Worm (Caenorhabditis elegans) whole organism, L4 larva: Measurements from ENCODE around the gene Y43B11AR.1.

Experiments
- F26F4.8 ChIP-seq: fragments of 200-800 bp; sonication (Bioruptor generic); conservative IDR thresholded peaks from 2 replicates; pipeline ENCODE4 v1.3.6; 2022; ENCODE audit warnings: missing genetic modification characterization, missing compliant biosample characterization
- F37D6.2 ChIP-seq: sonication (generic microtip); optimal IDR thresholded peaks from 2 replicates; lab custom pipeline; 2016; ENCODE audit warnings: mild to moderate bottlenecking, missing genetic modification characterization, missing compliant biosample characterization
- F44E2.7 ChIP-seq: fragments of 200-800 bp; sonication (Bioruptor generic); IDR thresholded peaks from 2 replicates; pipeline ENCODE4 v2.1.2; 2022; ENCODE audit warnings: missing genetic modification characterization, missing compliant biosample characterization
- T20F7.1 ChIP-seq: fragments of 200-800 bp; sonication (Bioruptor generic); optimal IDR thresholded peaks from 2 replicates; lab custom pipeline; 2018; ENCODE audit warnings: mild to moderate bottlenecking, missing genetic modification characterization, missing compliant biosample characterization
- aha-1 ChIP-seq: fragments of 150-350 bp; peaks from one replicate; lab custom pipeline; 2014; ENCODE audit warnings: missing biosample characterization, missing genetic modification characterization
- ama-1 ChIP-seq: fragments of 150-350 bp; optimal IDR thresholded peaks from 2 replicates; lab custom pipeline; 2014; ENCODE audit warnings: inconsistent platforms, mixed read lengths
- arid-1 ChIP-seq: fragments of 200-800 bp; sonication (Bioruptor generic); conservative IDR thresholded peaks from 2 replicates; pipeline ENCODE4 v1.3.6; 2022; ENCODE audit warnings: missing genetic modification reagents, missing genetic modification characterization, missing compliant biosample characterization
- ceh-28 ChIP-seq: fragments of 150-350 bp; optimal IDR thresholded peaks from 2 replicates; lab custom pipeline; 2014; ENCODE audit warnings: missing biosample characterization, missing genetic modification reagents, missing genetic modification characterization
- ceh-32 ChIP-seq: sonication (generic microtip); optimal IDR thresholded peaks from 2 replicates; lab custom pipeline; 2016; ENCODE audit warnings: mild to moderate bottlenecking, missing genetic modification characterization, missing compliant biosample characterization; ENCODE audit not compliant: poor library complexity
- cey-2 ChIP-seq: sonication (generic microtip); optimal IDR thresholded peaks from 3 replicates; lab custom pipeline; 2017; ENCODE audit warnings: missing genetic modification characterization, mild to moderate bottlenecking, missing compliant biosample characterization, antibody characterized with exemption, borderline replicate concordance; ENCODE audit not compliant: insufficient read depth
- daf-16 ChIP-seq, 3 experiments: sonication (generic microtip); optimal IDR thresholded peaks; 2 replicates each; lab custom pipeline; 2016 to 2017; ENCODE audit warnings: missing genetic modification characterization in 3 of 3, missing genetic modification reagents in 3 of 3, mild to moderate bottlenecking in 2 of 3, missing compliant biosample characterization in 2 of 3, missing biosample characterization in 1 of 3, moderate library complexity in 1 of 3
- daf-8 ChIP-seq: fragments of 200-800 bp; sonication (Bioruptor generic); IDR thresholded peaks from 2 replicates; pipeline ENCODE4 v1.3.6; 2022; ENCODE audit warnings: missing genetic modification characterization, missing compliant biosample characterization
- dmd-6 ChIP-seq: fragments of 200-800 bp; sonication (Bioruptor generic); IDR thresholded peaks from 2 replicates; pipeline ENCODE4 v1.3.6; 2022; ENCODE audit warnings: missing genetic modification reagents, missing genetic modification characterization, missing compliant biosample characterization
- dmd-9 ChIP-seq: fragments of 200-800 bp; sonication (Bioruptor generic); IDR thresholded peaks from 2 replicates; pipeline ENCODE4 v1.3.6; 2022; ENCODE audit warnings: missing genetic modification reagents, missing genetic modification characterization, missing compliant biosample characterization
- egl-27 ChIP-seq: sonication (generic microtip); optimal IDR thresholded peaks from 3 replicates; lab custom pipeline; 2017; ENCODE audit warnings: missing biosample characterization, missing genetic modification reagents, missing genetic modification characterization
- gei-8 ChIP-seq: fragments of 200-800 bp; sonication (Bioruptor generic); optimal IDR thresholded peaks from 2 replicates; lab custom pipeline; 2018; ENCODE audit warnings: mild to moderate bottlenecking, missing genetic modification characterization, missing compliant biosample characterization
- hif-1 ChIP-seq, 2 experiments: sonication (generic microtip); optimal IDR thresholded peaks; 2 replicates each; lab custom pipeline; 2016 to 2017; ENCODE audit warnings: missing compliant biosample characterization in 2 of 2, missing genetic modification characterization in 2 of 2, missing genetic modification reagents in 2 of 2, missing genotype in 2 of 2, mild to moderate bottlenecking in 1 of 2
- jun-1 ChIP-seq: fragments of 150-350 bp; optimal IDR thresholded peaks from 2 replicates; lab custom pipeline; 2014; ENCODE audit warnings: missing biosample characterization, missing genetic modification reagents, missing genetic modification characterization
- lin-1 ChIP-seq: fragments of 200-800 bp; sonication (Bioruptor generic); IDR thresholded peaks from 2 replicates; pipeline ENCODE4 v1.3.6; 2022; ENCODE audit warnings: missing genetic modification reagents, missing genetic modification characterization, missing compliant biosample characterization
- lin-13 ChIP-seq: fragments of 150-350 bp; optimal IDR thresholded peaks from 2 replicates; lab custom pipeline; 2014; ENCODE audit warnings: missing biosample characterization, missing genetic modification reagents, missing genetic modification characterization
- lir-3 ChIP-seq: sonication (generic microtip); optimal IDR thresholded peaks from 2 replicates; lab custom pipeline; 2016; ENCODE audit warnings: mild to moderate bottlenecking, missing genetic modification characterization, missing compliant biosample characterization
- lsy-2 ChIP-seq, 2 experiments: fragments of 150-350 bp in 1 of 2; sonication (generic microtip) in 1 of 2; optimal IDR thresholded peaks; 2 replicates each; lab custom pipeline; 2014 to 2017; ENCODE audit warnings: missing biosample characterization in 2 of 2, missing genetic modification characterization in 2 of 2
- madf-5 ChIP-seq, 2 experiments: fragments of 200-800 bp; sonication (Bioruptor generic); IDR thresholded peaks; 2 replicates each; pipeline ENCODE4 v1.3.6; 2022; ENCODE audit warnings: missing compliant biosample characterization in 2 of 2, missing genetic modification characterization in 2 of 2
- mdl-1 ChIP-seq, 2 experiments: fragments of 150-350 bp in 1 of 2; sonication (generic microtip) in 1 of 2; optimal IDR thresholded peaks; 2 replicates each; lab custom pipeline; 2014 to 2017; ENCODE audit warnings: missing biosample characterization in 2 of 2, missing genetic modification characterization in 2 of 2
- mep-1 ChIP-seq: fragments of 150-350 bp; sonication (generic microtip); optimal IDR thresholded peaks from 3 replicates; lab custom pipeline; 2014; ENCODE audit warnings: missing biosample characterization, missing genetic modification characterization
- mes-2 ChIP-seq: sonication (generic microtip); optimal IDR thresholded peaks from 2 replicates; lab custom pipeline; 2016; ENCODE audit warnings: missing genotype, mild to moderate bottlenecking, missing genetic modification characterization, missing compliant biosample characterization; ENCODE audit not compliant: poor library complexity, severe bottlenecking
- mxl-2 ChIP-seq: fragments of 200-800 bp; sonication (Bioruptor generic); conservative IDR thresholded peaks from 2 replicates; pipeline ENCODE4 v1.3.6; 2022; ENCODE audit warnings: missing genetic modification reagents, missing genetic modification characterization, missing compliant biosample characterization
- nhr-10 ChIP-seq: fragments of 150-350 bp; optimal IDR thresholded peaks from 2 replicates; lab custom pipeline; 2014; ENCODE audit warnings: missing biosample characterization, missing genetic modification characterization
- nhr-102 ChIP-seq: sonication (generic microtip); optimal IDR thresholded peaks from 2 replicates; lab custom pipeline; 2016; ENCODE audit warnings: mild to moderate bottlenecking, missing genetic modification characterization, moderate library complexity, missing compliant biosample characterization
- nhr-11 ChIP-seq: fragments of 150-350 bp; optimal IDR thresholded peaks from 2 replicates; lab custom pipeline; 2014; ENCODE audit warnings: missing biosample characterization, missing genetic modification characterization
- nhr-111 ChIP-seq: fragments of 200-800 bp; sonication (Bioruptor generic); optimal IDR thresholded peaks from 2 replicates; lab custom pipeline; 2018; ENCODE audit warnings: mild to moderate bottlenecking, missing genetic modification characterization, missing compliant biosample characterization
- nhr-25 ChIP-seq: sonication (generic microtip); optimal IDR thresholded peaks from 2 replicates; lab custom pipeline; 2017; ENCODE audit warnings: missing genetic modification characterization, mild to moderate bottlenecking, missing compliant biosample characterization, antibody characterized with exemption, moderate library complexity, borderline replicate concordance; ENCODE audit not compliant: insufficient read depth
- nhr-28 ChIP-seq: fragments of 150-350 bp; optimal IDR thresholded peaks from 2 replicates; lab custom pipeline; 2014; ENCODE audit warnings: missing biosample characterization, missing genetic modification characterization
- nhr-42 ChIP-seq: fragments of 200-800 bp; sonication (Bioruptor generic); IDR thresholded peaks from 2 replicates; pipeline ENCODE4 v1.3.6; 2022; ENCODE audit warnings: missing genetic modification characterization, missing compliant biosample characterization
- nhr-48 ChIP-seq: sonication (generic microtip); optimal IDR thresholded peaks from 2 replicates; lab custom pipeline; 2016; ENCODE audit warnings: mild to moderate bottlenecking, missing genetic modification characterization, missing compliant biosample characterization
- nhr-76 ChIP-seq: fragments of 150-350 bp; optimal IDR thresholded peaks from 2 replicates; lab custom pipeline; 2014; ENCODE audit warnings: missing biosample characterization, missing genetic modification characterization
- nhr-77 ChIP-seq: fragments of 150-350 bp; optimal IDR thresholded peaks from 2 replicates; lab custom pipeline; 2014; ENCODE audit warnings: missing biosample characterization, missing genetic modification characterization
- pqm-1 ChIP-seq: sonication (generic microtip); optimal IDR thresholded peaks from 2 replicates; lab custom pipeline; 2017; ENCODE audit warnings: missing biosample characterization, missing genetic modification characterization
- saeg-2 ChIP-seq: fragments of 200-800 bp; sonication (Bioruptor generic); IDR thresholded peaks from 2 replicates; pipeline ENCODE4 v1.3.6; 2022; ENCODE audit warnings: missing genetic modification reagents, missing genetic modification characterization, missing compliant biosample characterization
- set-16 ChIP-seq: fragments of 200-800 bp; sonication (Bioruptor generic); IDR thresholded peaks from 2 replicates; pipeline ENCODE4 v1.3.6; 2022; ENCODE audit warnings: missing genetic modification reagents, missing genetic modification characterization, missing compliant biosample characterization
- spr-3 ChIP-seq: fragments of 200-800 bp; sonication (Bioruptor generic); optimal IDR thresholded peaks from 2 replicates; lab custom pipeline; 2018; ENCODE audit warnings: mild to moderate bottlenecking, missing genetic modification characterization, missing compliant biosample characterization
- unc-130 ChIP-seq: sonication (generic microtip); optimal IDR thresholded peaks from 2 replicates; lab custom pipeline; 2016; ENCODE audit warnings: missing genetic modification reagents, missing genetic modification characterization, missing compliant biosample characterization
- unc-39 ChIP-seq: sonication (generic microtip); optimal IDR thresholded peaks from 2 replicates; lab custom pipeline; 2017; ENCODE audit warnings: missing biosample characterization, missing genetic modification characterization
- unc-62 ChIP-seq, 3 experiments: fragments of 150-350 bp in 1 of 3; sonication (generic microtip); optimal IDR thresholded peaks in 2 of 3; peaks in 1 of 3; 1 replicate in 1 of 3; 2 replicates in 2 of 3; lab custom pipeline; 2014 to 2017; ENCODE audit warnings: missing biosample characterization in 3 of 3, missing genetic modification characterization in 3 of 3, missing genetic modification reagents in 3 of 3, missing genotype in 1 of 3
- zfp-3 ChIP-seq: fragments of 200-800 bp; sonication (Bioruptor generic); conservative IDR thresholded peaks from 2 replicates; pipeline ENCODE4 v1.3.6; 2022; ENCODE audit warnings: missing genetic modification reagents, missing genetic modification characterization, missing compliant biosample characterization

Y43B11AR.1 gene

ce11 chrIV:7048637-7049245 lies 32.6 kb upstream of the Y43B11AR.1 start (continued):
- TF ChIP-seq dmd-9 (no peak), jun-1 (tag; lab: Kevin White, UChicago) (no peak), lsy-2 (tag; optimal IDR thresholded peaks at IDR 0.05; lab: Kevin White, UChicago) (no peak), unc-62 (GFP tag; optimal IDR thresholded peaks at IDR 0.05 in 1 of 2; lab: Kevin White, UChicago) (peak in 1 of 2 experiments; percentile 33), unc-62 (tag; optimal IDR thresholded peaks at IDR 0.05; lab: Kevin White, UChicago) (no peak), F26F4.8 (GFP tag; lab: Robert Waterston, UW) (no peak), unc-39 (no peak), ceh-28 (no peak), dmd-6 (GFP tag; lab: Robert Waterston, UW) (peak; percentile 49)
- TF ChIP-seq, all 104 proteins: peak for 12

ce11 chrIV:7049672-7050206 lies 31.6 kb upstream of the Y43B11AR.1 start, which contains the start of gene nhr-105:
Gene nhr-105, plus strand, starts transcription at chrIV:7050156.
- TF ChIP-seq nhr-25: peak; percentile 46
- TF ChIP-seq ama-1 (lab: Kevin White, UChicago): no peak
- peak; percentile 88 for TF ChIP-seq nhr-48 (tag; lab: Kevin White, UChicago)
- TF ChIP-seq arid-1 (GFP tag; lab: Robert Waterston, UW): no peak; the same call in 1 of the 2 replicates
- TF ChIP-seq gei-8 (GFP tag; lab: Kevin White, UChicago): no peak
- TF ChIP-seq F26F4.8 (GFP tag; lab: Robert Waterston, UW): no peak
- peak; percentile 27 for TF ChIP-seq nhr-11 (tag; lab: Kevin White, UChicago)
- peak; percentile 36 for TF ChIP-seq T20F7.1
- TF ChIP-seq nhr-76: peak; percentile 20
- no peak for TF ChIP-seq lir-3 (tag; lab: Kevin White, UChicago)
- peak; percentile 83 for TF ChIP-seq cey-2
- no peak for TF ChIP-seq spr-3 (GFP tag; lab: Kevin White, UChicago)
- TF ChIP-seq jun-1 (tag; lab: Kevin White, UChicago): no peak
- TF ChIP-seq zfp-3: 0 out of 2 replicates have a peak, but pooled peaks have one; percentile 11
- TF ChIP-seq lin-13 (GFP tag; lab: Kevin White, UChicago): peak; percentile 12
- TF ChIP-seq ceh-32 (tag; lab: Kevin White, UChicago): no peak
- TF ChIP-seq mxl-2 (GFP tag; lab: Robert Waterston, UW): peak; percentile 67; the same call in 1 of the 2 replicates
- TF ChIP-seq egl-27 (tag; lab: Kevin White, UChicago): peak; percentile 1
- TF ChIP-seq aha-1: peak; percentile 98
- peak; percentile 47; the same call in 1 of the 2 replicates for TF ChIP-seq lin-1 (GFP tag; lab: Robert Waterston, UW)
- TF ChIP-seq mdl-1 (tag; optimal IDR thresholded peaks at IDR 0.05; lab: Kevin White, UChicago): peak in 1 of 2 experiments; percentile 59
- no peak for TF ChIP-seq F37D6.2
- peak; percentile 81 for TF ChIP-seq nhr-28 (tag; lab: Kevin White, UChicago)
- peak; percentile 39 for TF ChIP-seq nhr-102 (tag; lab: Kevin White, UChicago)
- TF ChIP-seq nhr-10: peak; percentile 74
- no peak for TF ChIP-seq unc-130
- no peak for TF ChIP-seq F44E2.7
- 0 out of 4 replicates have a peak, but pooled peaks of 1 of the 2 experiments have one; percentile 10 for TF ChIP-seq madf-5 (GFP tag; IDR thresholded peaks at IDR 0.05; lab: Robert Waterston, UW)
- TF ChIP-seq mes-2 (tag; lab: Kevin White, UChicago): peak; percentile 11
- peak; percentile 13 for TF ChIP-seq pqm-1 (tag; lab: Kevin White, UChicago)
- TF ChIP-seq daf-16 (GFP tag; optimal IDR thresholded peaks at IDR 0.05; lab: Kevin White, UChicago): no peak
- peak; percentile 83 for TF ChIP-seq daf-16 (tag; optimal IDR thresholded peaks at IDR 0.05; lab: Kevin White, UChicago)
- 0 out of 2 replicates have a peak, but pooled peaks have one; percentile 54 for TF ChIP-seq nhr-42 (GFP tag; lab: Robert Waterston, UW)
- no peak for TF ChIP-seq ceh-28
- no peak; the same call in 1 of the 2 replicates for TF ChIP-seq set-16 (GFP tag; lab: Robert Waterston, UW)
- TF ChIP-seq mep-1 (tag; lab: Kevin White, UChicago): peak; percentile 73
- TF ChIP-seq hif-1 (tag; optimal IDR thresholded peaks at IDR 0.05; lab: Kevin White, UChicago): no peak
- peak; percentile 77 for TF ChIP-seq nhr-77 (tag; lab: Kevin White, UChicago)
- peak; percentile 77 for TF ChIP-seq dmd-6 (GFP tag; lab: Robert Waterston, UW)
- no peak for TF ChIP-seq saeg-2 (GFP tag; lab: Robert Waterston, UW)
- TF ChIP-seq nhr-111: no peak
- TF ChIP-seq daf-8 (GFP tag; lab: Robert Waterston, UW): no peak
